Fruit fly (Drosophila melanogaster): Measurements from ENCODE around the gene Ntl.

Gene Ntl

dm6 chr2L:7756835-7757234 lies 46.2 kb downstream of the Ntl start (continued):
- TF ChIP-seq tgo (GFP tag; IDR thresholded peaks at IDR 0.05) (no peak; the same call in 2 of the 3 replicates), slp2 (GFP tag; optimal IDR thresholded peaks at IDR 0.05) (no peak), CG7271 (tag; optimal IDR thresholded peaks at IDR 0.05) (no peak), lov (optimal IDR thresholded peaks at IDR 0.05) (no peak), lov (GFP tag; IDR thresholded peaks at IDR 0.05) (no peak), cas (GFP tag; IDR thresholded peaks at IDR 0.05) (no peak), Myb (GFP tag; optimal IDR thresholded peaks at IDR 0.05) (no peak), ase (GFP tag; IDR thresholded peaks at IDR 0.05) (0 out of 3 replicates have a peak, but pooled peaks have one; percentile 28), CG4424 (GFP tag; optimal IDR thresholded peaks at IDR 0.05) (no peak), seq (GFP tag; IDR thresholded peaks at IDR 0.05) (0 out of 2 replicates have a peak, but pooled peaks have one; percentile 16), tio (GFP tag; optimal IDR thresholded peaks at IDR 0.05) (peak; percentile 26), Rfx (GFP tag; IDR thresholded peaks at IDR 0.05) (0 out of 2 replicates have a peak, but pooled peaks have one; percentile 14), CG4707 (GFP tag; optimal IDR thresholded peaks at IDR 0.05) (no peak), jigr1 (GFP tag; IDR thresholded peaks at IDR 0.05) (no peak), CG32772 (GFP tag; IDR thresholded peaks at IDR 0.05) (no peak), fd3F (GFP tag; optimal IDR thresholded peaks at IDR 0.05) (no peak), CG9437 (GFP tag; optimal IDR thresholded peaks at IDR 0.05) (no peak), h (optimal IDR thresholded peaks at IDR 0.05) (no peak), trh (GFP tag; optimal IDR thresholded peaks at IDR 0.05) (no peak), Lim3 (GFP tag; IDR thresholded peaks at IDR 0.05) (no peak), HLH3B (GFP tag; IDR thresholded peaks at IDR 0.05) (no peak), Fer3 (tag; optimal IDR thresholded peaks at IDR 0.05) (peak; percentile 8), Drgx (GFP tag; IDR thresholded peaks at IDR 0.05) (0 out of 2 replicates have a peak, but pooled peaks have one; percentile 23), ind (GFP tag; optimal IDR thresholded peaks at IDR 0.05) (peak; percentile 14), CG18476 (GFP tag; optimal IDR thresholded peaks at IDR 0.05) (no peak), Mes4 (GFP tag; optimal IDR thresholded peaks at IDR 0.05) (no peak), sens-2 (GFP tag; IDR thresholded peaks at IDR 0.05) (no peak), Dip2 (GFP tag; IDR thresholded peaks at IDR 0.05) (no peak), CG5953 (GFP tag; IDR thresholded peaks at IDR 0.05) (0 out of 2 replicates have a peak, but pooled peaks have one; percentile 16), CG14667 (GFP tag; IDR thresholded peaks at IDR 0.05) (no peak), CG10366 (GFP tag; IDR thresholded peaks at IDR 0.05) (0 out of 2 replicates have a peak, but pooled peaks have one; percentile 12), Tbp (GFP tag; optimal IDR thresholded peaks at IDR 0.05) (no peak), eve (GFP tag; optimal IDR thresholded peaks at IDR 0.05) (no peak), CG6791 (GFP tag; IDR thresholded peaks at IDR 0.05; ENCODE audit: partially characterized antibody) (no peak), E2f1 (GFP tag; IDR thresholded peaks at IDR 0.05) (peak; percentile 22; the same call in 1 of the 2 replicates), H2.0 (GFP tag; IDR thresholded peaks at IDR 0.05) (peak; percentile 34; the same call in 1 of the 2 replicates), hkb (optimal IDR thresholded peaks at IDR 0.05) (no peak), hkb (GFP tag; IDR thresholded peaks at IDR 0.05) (no peak), CG30020 (tag; optimal IDR thresholded peaks at IDR 0.05) (no peak), pan (optimal IDR thresholded peaks at IDR 0.05) (no peak), pan (GFP tag; optimal IDR thresholded peaks at IDR 0.05 in 1 of 2, IDR thresholded peaks at IDR 0.05 in 1 of 2) (peak in 1 of 2 experiments; percentile 48), fu2 (GFP tag; optimal IDR thresholded peaks at IDR 0.05) (no peak), gem (tag; optimal IDR thresholded peaks at IDR 0.05) (peak; percentile 50), Ravus (GFP tag; IDR thresholded peaks at IDR 0.05) (no peak), mam (GFP tag; optimal IDR thresholded peaks at IDR 0.05) (no peak), her (GFP tag; optimal IDR thresholded peaks at IDR 0.05) (no peak), zfh2 (GFP tag; optimal IDR thresholded peaks at IDR 0.05) (no peak), Meics (GFP tag; optimal IDR thresholded peaks at IDR 0.05) (peak; percentile 6)
